Fruit fly (Drosophila melanogaster) S2 (cell line): ENCODE data around the gene Rrp40.

Experiments
- CG8478 ChIP-seq: fragments of >200 bp; optimal IDR thresholded peaks from 2 replicates; lab custom pipeline; 2018
- CTCF ChIP-seq, 2 experiments: fragments of >200 bp; optimal IDR thresholded peaks; 2 replicates each; lab custom pipeline; 2018

Rrp40 gene

dm6 chr2L:1723937-1724591 is 4.5 kb upstream of the Rrp40 start, which contains the start of gene Rim2:
Gene Rim2 (minus strand): TSS chr2L:1724388.
- TF ChIP-seq CTCF (optimal IDR thresholded peaks at IDR 0.05; lab: Kevin White, UChicago) (peak in 1 of 2 experiments; percentile 2), CG8478 (lab: Kevin White, UChicago) (no peak)

dm6 chr2L:1724592-1724940 is 4.0 kb upstream of the Rrp40 start:
- TF ChIP-seq CG8478 (lab: Kevin White, UChicago) (no peak), CTCF (optimal IDR thresholded peaks at IDR 0.05; lab: Kevin White, UChicago) (no peak)

- TF ChIP-seq CG8478 (lab: Kevin White, UChicago) (no peak), CTCF (optimal IDR thresholded peaks at IDR 0.05; lab: Kevin White, UChicago) (no peak)
Observed at dm6 chr2L:1727162-1727825, 1.2 kb upstream of the Rrp40 start.

- TF ChIP-seq CTCF (optimal IDR thresholded peaks at IDR 0.05; lab: Kevin White, UChicago) (no peak), CG8478 (lab: Kevin White, UChicago) (no peak)
Observed at dm6 chr2L:1727826-1728619, 509 bp upstream of the Rrp40 start.

DNA sequence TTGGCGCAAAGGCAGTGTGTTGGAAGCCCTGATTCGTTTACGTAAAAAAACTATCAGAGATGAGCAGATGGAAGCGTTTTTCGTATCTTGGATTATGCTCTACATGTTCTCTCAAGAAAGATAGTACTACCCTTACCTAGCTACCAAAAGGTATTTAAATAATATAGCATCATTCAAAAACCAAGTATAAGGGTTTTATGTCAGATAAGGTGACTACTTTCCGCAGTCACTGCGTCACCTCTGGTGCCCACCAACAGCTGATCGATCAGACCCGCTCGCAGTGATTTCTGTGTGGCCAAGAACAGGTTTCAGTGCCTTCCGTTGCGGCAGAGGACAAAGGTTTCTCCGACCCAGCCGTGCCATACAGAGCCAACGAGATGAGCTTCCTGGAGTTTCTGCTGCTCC is 1.1 kb downstream of the Rrp40 start, which contains the start of the genes Eno and CG31937:
Gene Eno (minus strand): TSS at position 30 of the 405 bp plus-strand sequence.
Gene CG31937 (plus strand): TSS at position 281 of the 405 bp plus-strand sequence.
- TF ChIP-seq CG8478 (lab: Kevin White, UChicago): no peak
- no peak for TF ChIP-seq CTCF (optimal IDR thresholded peaks at IDR 0.05; lab: Kevin White, UChicago)

DNA sequence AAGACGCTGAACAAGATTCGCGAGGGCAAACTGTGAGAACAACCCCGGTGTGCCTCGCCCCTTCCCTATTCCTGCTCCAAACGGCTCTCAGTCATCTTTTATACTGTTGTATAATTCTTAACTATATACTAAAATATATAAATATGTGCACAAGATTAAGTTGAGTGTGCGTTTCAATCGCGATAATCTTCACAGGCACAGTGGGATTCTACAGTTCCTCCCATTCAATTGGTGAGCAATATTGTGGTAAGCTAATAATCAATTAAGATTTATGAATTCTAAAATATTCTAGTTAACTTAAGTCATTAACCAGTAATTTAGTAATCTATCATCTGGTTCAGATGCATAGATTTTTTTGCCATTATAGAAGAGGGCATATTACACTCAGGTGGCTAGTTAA is 2.4 kb downstream of the Rrp40 start:
- TF ChIP-seq CTCF (optimal IDR thresholded peaks at IDR 0.05; lab: Kevin White, UChicago) (no peak), CG8478 (lab: Kevin White, UChicago) (no peak)

dm6 chr2L:1732189-1732588 is 3.7 kb downstream of the Rrp40 start, which contains the start of the genes CG17652 and CG17646:
Gene CG17652 (minus strand): TSS chr2L:1732356.
Gene CG17646 (plus strand): TSS chr2L:1732524.
- no peak for TF ChIP-seq CTCF (optimal IDR thresholded peaks at IDR 0.05; lab: Kevin White, UChicago)
- no peak for TF ChIP-seq CG8478 (lab: Kevin White, UChicago)

DNA sequence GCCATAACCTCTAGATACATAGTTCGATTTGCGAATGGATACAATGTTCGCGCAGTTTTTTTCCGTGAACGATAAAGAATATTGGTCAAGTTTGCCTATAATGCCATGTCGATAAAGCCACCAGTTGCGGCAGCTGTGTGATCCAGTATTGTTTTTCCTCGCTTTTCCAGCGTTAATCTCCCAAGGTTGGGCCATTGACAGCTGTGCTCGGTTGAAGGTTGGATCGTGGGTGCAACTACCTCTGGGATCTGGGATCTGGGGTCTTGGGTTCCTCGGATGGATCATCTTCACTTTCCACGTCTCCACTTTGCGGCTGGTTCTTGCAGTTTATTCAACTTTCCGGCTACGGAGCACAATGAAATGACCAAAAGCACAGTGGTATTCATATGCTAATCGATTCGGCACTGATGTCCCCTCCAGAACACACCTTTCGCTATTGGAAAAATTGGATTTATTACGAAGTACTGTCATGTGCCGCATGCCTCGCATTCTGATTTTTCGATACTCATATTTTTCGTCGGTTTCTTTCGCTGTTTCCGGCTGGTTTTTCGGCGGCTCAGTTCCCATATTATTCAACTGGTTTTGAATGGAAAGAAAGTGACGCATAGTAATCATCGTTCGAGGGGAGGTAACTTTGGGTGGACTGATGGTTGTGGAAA is 4.8 kb downstream of the Rrp40 start:
- no peak for TF ChIP-seq CG8478 (lab: Kevin White, UChicago)
- no peak for TF ChIP-seq CTCF (optimal IDR thresholded peaks at IDR 0.05; lab: Kevin White, UChicago)

- no peak for TF ChIP-seq CTCF (optimal IDR thresholded peaks at IDR 0.05; lab: Kevin White, UChicago)
- TF ChIP-seq CG8478 (lab: Kevin White, UChicago): no peak
Observed at dm6 chr2L:1735133-1735532, 6.6 kb downstream of the Rrp40 start.

DNA sequence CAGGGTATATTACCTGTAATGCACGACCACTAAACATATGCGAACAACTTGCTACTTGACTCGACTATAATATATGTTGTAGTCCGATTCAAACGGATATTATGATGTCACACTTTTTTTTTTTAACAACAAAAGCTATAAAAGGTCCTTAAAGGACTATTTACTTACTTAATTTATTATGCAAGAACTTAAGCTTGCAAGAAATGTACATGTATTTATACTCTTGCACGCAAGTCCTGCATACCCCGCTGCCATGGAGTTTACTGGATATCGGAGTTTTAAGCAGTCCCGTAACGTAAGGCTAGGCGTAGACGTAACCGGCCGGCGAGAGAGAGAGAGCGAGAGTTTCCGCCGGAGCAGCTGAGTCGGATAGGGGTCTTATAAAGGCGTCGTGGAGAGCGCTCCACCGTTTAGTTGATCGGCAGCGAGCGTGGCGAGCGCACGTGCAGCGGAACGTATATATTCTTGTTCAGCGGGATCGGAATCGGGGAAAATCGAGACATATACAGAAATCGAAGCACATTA is 8.6 kb downstream of the Rrp40 start:
- no peak for TF ChIP-seq CG8478 (lab: Kevin White, UChicago)
- no peak for TF ChIP-seq CTCF (optimal IDR thresholded peaks at IDR 0.05; lab: Kevin White, UChicago)

DNA sequence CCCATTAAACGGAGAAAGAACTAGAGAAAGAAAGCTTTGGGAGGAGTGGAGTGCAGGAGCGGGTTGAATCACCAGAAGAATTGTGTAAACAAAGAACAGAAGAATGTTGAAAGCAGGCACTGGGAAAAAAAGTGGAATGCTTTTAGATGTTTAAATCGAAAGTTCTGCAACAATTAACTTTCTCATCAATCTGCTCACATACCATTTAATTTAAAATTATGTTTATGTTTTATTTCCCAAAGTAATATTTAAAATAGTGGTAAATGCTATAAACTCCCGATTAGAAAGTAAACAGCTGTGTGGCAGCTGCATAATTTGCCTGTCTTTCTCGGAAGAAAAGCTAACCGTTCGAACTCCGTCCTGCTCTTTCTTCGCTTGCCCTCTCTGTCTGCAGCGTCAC is 9.5 kb downstream of the Rrp40 start:
- no peak for TF ChIP-seq CTCF (optimal IDR thresholded peaks at IDR 0.05; lab: Kevin White, UChicago)
- no peak for TF ChIP-seq CG8478 (lab: Kevin White, UChicago)

DNA sequence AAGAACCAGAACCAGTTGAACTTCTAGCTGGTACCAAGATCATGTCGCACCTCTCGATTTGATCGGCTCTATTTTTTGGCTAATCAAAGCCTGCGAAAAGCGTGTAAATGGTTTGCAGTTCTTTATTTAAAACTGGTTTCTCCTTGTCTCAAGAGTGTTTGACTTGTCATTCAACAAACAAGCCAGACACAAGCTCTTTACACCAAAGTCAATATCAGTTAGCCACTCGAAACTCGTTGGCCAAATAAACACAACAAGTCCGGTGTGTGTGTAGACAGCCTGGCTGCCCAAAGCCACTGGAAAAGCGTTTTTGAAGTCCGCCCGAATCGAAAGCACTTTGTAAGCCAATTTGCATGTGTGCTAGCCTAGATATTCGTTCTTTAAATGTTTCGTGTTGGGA is 11.6 kb downstream of the Rrp40 start:
- TF ChIP-seq CTCF (optimal IDR thresholded peaks at IDR 0.05; lab: Kevin White, UChicago): no peak
- no peak for TF ChIP-seq CG8478 (lab: Kevin White, UChicago)

DNA sequence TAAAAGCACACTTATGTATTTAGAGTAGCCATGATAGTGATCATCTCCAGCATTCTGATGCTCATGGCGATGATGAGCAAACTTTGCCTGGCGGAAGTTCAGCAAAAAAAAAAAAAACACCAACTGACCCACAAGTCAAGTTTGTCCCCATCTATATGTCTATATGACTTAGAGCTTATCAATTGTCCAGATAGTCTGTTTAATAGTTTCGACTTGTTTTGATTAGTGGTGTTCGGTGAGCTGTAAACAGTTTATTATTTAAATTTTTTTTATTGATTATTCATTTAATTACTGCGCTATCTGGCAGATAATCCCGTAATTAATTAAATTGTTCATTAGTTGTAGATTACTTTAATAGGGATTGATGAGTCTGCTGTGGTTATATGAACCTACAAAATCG is 15.3 kb downstream of the Rrp40 start:
- TF ChIP-seq CG8478 (lab: Kevin White, UChicago) (no peak), CTCF (optimal IDR thresholded peaks at IDR 0.05; lab: Kevin White, UChicago) (no peak)

DNA sequence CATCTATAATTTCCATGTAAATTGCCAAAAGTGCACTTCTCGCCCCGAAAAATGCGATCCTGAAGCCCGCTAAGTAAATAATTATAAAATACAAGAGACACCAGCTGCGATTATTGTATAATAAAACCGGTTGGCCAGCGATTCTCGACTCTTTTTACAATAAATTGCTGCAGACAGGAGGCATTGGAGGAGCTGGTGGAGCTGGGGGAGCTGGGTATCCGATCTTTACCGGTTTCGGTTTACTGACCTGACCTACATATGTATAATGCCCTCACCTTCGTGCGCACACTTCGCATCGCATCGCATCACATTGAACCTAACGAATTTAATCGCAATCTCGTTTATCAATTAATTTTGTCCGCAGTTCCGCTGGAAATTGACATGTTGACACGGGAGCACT is 19.9 kb downstream of the Rrp40 start:
- TF ChIP-seq CTCF (optimal IDR thresholded peaks at IDR 0.05; lab: Kevin White, UChicago) (no peak), CG8478 (lab: Kevin White, UChicago) (no peak)
